Fruit fly (Drosophila melanogaster) S2 (cell line): ENCODE data around the gene Obp73a.

Experiments used
- CG8478 ChIP-seq: fragments of >200 bp; optimal IDR thresholded peaks from 2 replicates; lab custom pipeline; 2018
- CTCF ChIP-seq, 2 experiments: fragments of >200 bp; optimal IDR thresholded peaks; 2 replicates each; lab custom pipeline; 2018

DNA sequence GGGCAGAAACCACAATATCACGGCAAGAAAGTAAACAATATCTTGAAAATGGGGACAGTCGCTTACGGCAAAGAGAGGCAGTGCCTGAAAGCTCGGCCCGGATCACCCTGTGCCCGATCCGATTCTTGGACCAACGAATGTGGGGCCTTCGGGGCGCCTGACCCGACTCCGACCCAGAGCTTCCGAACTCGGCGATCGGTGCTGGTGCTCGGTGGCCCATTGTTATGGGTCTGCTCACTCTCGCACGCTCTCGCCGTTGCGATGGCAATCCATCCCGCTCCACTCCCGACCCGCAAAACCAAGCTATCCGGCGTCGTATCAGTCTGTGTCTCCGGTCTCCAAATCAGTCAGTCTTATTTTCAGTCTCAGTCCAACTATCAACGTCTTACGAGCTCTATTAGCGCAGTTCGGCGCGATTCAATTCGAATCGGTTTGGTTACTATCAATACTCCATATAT, 25.5 kb downstream of the Obp73a start, which contains the start of gene Exn:
- TF ChIP-seq CG8478 (lab: Kevin White, UChicago) (no peak), CTCF (optimal IDR thresholded peaks at IDR 0.05; lab: Kevin White, UChicago) (no peak)
